Fruit fly (Drosophila melanogaster) whole organism: Measurements from ENCODE around the gene Ndfip.

Experiments
- CG8478 ChIP-seq: fragments of >200 bp; optimal IDR thresholded peaks from 2 replicates; lab custom pipeline; 2018; ENCODE audit warnings: inconsistent platforms
- Dll ChIP-seq: fragments of >200 bp; optimal IDR thresholded peaks from 2 replicates; lab custom pipeline; 2017
- EcR ChIP-seq, 2 experiments: fragments of >200 bp; optimal IDR thresholded peaks; 2 replicates each; lab custom pipeline; 2017; ENCODE audit warnings: missing biosample characterization in 2 of 2, missing genetic modification characterization in 2 of 2, missing genetic modification reagents in 2 of 2
- pan ChIP-seq: fragments of >200 bp; optimal IDR thresholded peaks from 2 replicates; lab custom pipeline; 2017
- psq ChIP-seq: fragments of >200 bp; optimal IDR thresholded peaks from 2 replicates; lab custom pipeline; 2017
- usp ChIP-seq: fragments of >200 bp; optimal IDR thresholded peaks from 2 replicates; lab custom pipeline; 2017; ENCODE audit warnings: missing biosample characterization, missing genetic modification characterization, mixed read lengths

DNA sequence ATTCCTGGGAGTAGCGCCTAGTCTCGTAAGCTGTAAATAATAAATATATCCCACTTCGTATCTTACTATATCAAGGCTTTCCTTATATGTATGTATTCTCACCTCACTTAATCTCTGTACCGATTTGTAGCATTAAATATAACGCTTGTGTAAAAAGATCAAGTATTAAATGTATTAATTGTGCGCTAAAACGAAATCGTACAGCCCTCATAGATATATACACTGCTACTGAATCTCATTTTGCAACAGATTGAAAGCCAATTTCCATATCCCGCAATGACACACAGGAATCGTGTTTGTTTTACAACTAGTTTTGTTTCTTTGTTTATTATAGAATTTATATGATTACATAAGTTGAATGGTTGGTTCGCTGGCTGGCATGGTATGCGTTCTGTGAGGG lies 16.3 kb downstream of the Ndfip start:
- TF ChIP-seq Dll = no peak
- no peak for TF ChIP-seq usp (GFP tag; lab: Kevin White, UChicago)
- TF ChIP-seq CG8478 (lab: Kevin White, UChicago) = no peak
- no peak for TF ChIP-seq psq (lab: Kevin White, UChicago)
- no peak for TF ChIP-seq EcR (GFP tag; optimal IDR thresholded peaks at IDR 0.05; lab: Kevin White, UChicago)
- no peak for TF ChIP-seq pan
